Fruit fly (Drosophila melanogaster): Measurements from ENCODE around the gene CG15169.

The CG15169 gene

dm6 chr2L:18985201-18986124, 5.4 kb upstream of the CG15169 start:
- TF ChIP-seq noc (tag; optimal IDR thresholded peaks at IDR 0.05), result peak; percentile 83

- no peak for TF ChIP-seq noc (tag; optimal IDR thresholded peaks at IDR 0.05)
Measured at dm6 chr2L:18986125-18986498, 4.7 kb upstream of the CG15169 start.

- peak; percentile 60 for TF ChIP-seq noc (tag; optimal IDR thresholded peaks at IDR 0.05)
Measured at dm6 chr2L:18987078-18987895, 3.5 kb upstream of the CG15169 start, which contains the start of the genes Swip-1 and EMC5. Gene Swip-1, minus strand, starts transcription at chr2L:18987280. Gene EMC5, plus strand, starts transcription at chr2L:18987707.

dm6 chr2L:18990133-18990532, 687 bp upstream of the CG15169 start, which contains the start of gene CG15170:
Gene CG15170, minus strand, starts transcription at chr2L:18990233.
- TF ChIP-seq noc (tag; optimal IDR thresholded peaks at IDR 0.05), result no peak

- TF ChIP-seq noc (tag; optimal IDR thresholded peaks at IDR 0.05), result no peak
Measured at dm6 chr2L:18992196-18992595, 1.4 kb downstream of the CG15169 start, which contains the start of gene CG46465. Gene CG46465, plus strand, starts transcription at chr2L:18992496.

- TF ChIP-seq noc (tag; optimal IDR thresholded peaks at IDR 0.05), result peak; percentile 14
Measured at dm6 chr2L:18995660-18996417, 5.0 kb downstream of the CG15169 start, which contains the start of gene CG10650. Gene CG10650, minus strand, starts transcription at chr2L:18995934.

- no peak for TF ChIP-seq noc (tag; optimal IDR thresholded peaks at IDR 0.05)
Measured at dm6 chr2L:18997148-18997547, 6.3 kb downstream of the CG15169 start, which contains the start of gene CG31792. Gene CG31792, plus strand, starts transcription at chr2L:18997448.

- no peak for TF ChIP-seq noc (tag; optimal IDR thresholded peaks at IDR 0.05)
Measured at dm6 chr2L:19002468-19002867, 11.6 kb downstream of the CG15169 start.

dm6 chr2L:19002959-19003371, 12.1 kb downstream of the CG15169 start, which contains the start of gene CG31793:
Gene CG31793, plus strand, starts transcription at chr2L:19003367.
- TF ChIP-seq noc (tag; optimal IDR thresholded peaks at IDR 0.05), result peak; percentile 88

- TF ChIP-seq noc (tag; optimal IDR thresholded peaks at IDR 0.05), result peak; percentile 82
Measured at dm6 chr2L:19009130-19009529, 18.3 kb downstream of the CG15169 start, which contains the start of gene RpL30. Gene RpL30, minus strand, starts transcription at chr2L:19009306.

- TF ChIP-seq noc (tag; optimal IDR thresholded peaks at IDR 0.05), result no peak
Measured at dm6 chr2L:19010037-19010436, 19.2 kb downstream of the CG15169 start.

dm6 chr2L:19010566-19010965, 19.7 kb downstream of the CG15169 start, which contains the start of gene robl37BC:
Gene robl37BC, plus strand, starts transcription at chr2L:19010866.
- TF ChIP-seq noc (tag; optimal IDR thresholded peaks at IDR 0.05), result no peak

- peak; percentile 54 for TF ChIP-seq noc (tag; optimal IDR thresholded peaks at IDR 0.05)
Measured at dm6 chr2L:19011895-19012645, 21.2 kb downstream of the CG15169 start.

- TF ChIP-seq noc (tag; optimal IDR thresholded peaks at IDR 0.05), result no peak
Measured at dm6 chr2L:19012776-19013328, 22.0 kb downstream of the CG15169 start.
